Worm (Caenorhabditis elegans) whole organism, L3 larva: ENCODE results near the gene Y73B6BL.12.

Experiments used
- ZK546.5 ChIP-seq: sonication (generic microtip); optimal IDR thresholded peaks from 2 replicates; lab custom pipeline; 2017; ENCODE audit warnings: missing biosample characterization, missing genetic modification characterization
- aly-2 ChIP-seq: fragments of 150-350 bp; optimal IDR thresholded peaks from 2 replicates; lab custom pipeline; 2014; ENCODE audit warnings: missing biosample characterization, missing genetic modification characterization
- ama-1 ChIP-seq: fragments of 150-350 bp; optimal IDR thresholded peaks from 2 replicates; lab custom pipeline; 2018
- ceh-82 ChIP-seq: fragments of 150-350 bp; optimal IDR thresholded peaks from 2 replicates; lab custom pipeline; 2014; ENCODE audit warnings: missing biosample characterization, missing genetic modification characterization
- ceh-9 ChIP-seq: sonication (generic microtip); optimal IDR thresholded peaks from 2 replicates; lab custom pipeline; 2018; ENCODE audit warnings: missing biosample characterization, missing genetic modification characterization
- daf-12 ChIP-seq: fragments of 150-350 bp; optimal IDR thresholded peaks from 2 replicates; lab custom pipeline; 2014; ENCODE audit warnings: missing biosample characterization, missing genetic modification reagents, missing genetic modification characterization
- elt-1 ChIP-seq: fragments of 150-350 bp; optimal IDR thresholded peaks from 2 replicates; lab custom pipeline; 2014; ENCODE audit warnings: missing biosample characterization, missing genetic modification characterization
- mdl-1 ChIP-seq: fragments of 150-350 bp; optimal IDR thresholded peaks from 2 replicates; lab custom pipeline; 2014; ENCODE audit warnings: missing biosample characterization, missing genetic modification characterization
- nhr-28 ChIP-seq: fragments of 150-350 bp; optimal IDR thresholded peaks from 2 replicates; lab custom pipeline; 2014; ENCODE audit warnings: missing biosample characterization, missing genetic modification characterization
- nhr-43 ChIP-seq: sonication (generic microtip); optimal IDR thresholded peaks from 2 replicates; lab custom pipeline; 2016; ENCODE audit warnings: mild to moderate bottlenecking, missing genetic modification characterization, missing compliant biosample characterization; ENCODE audit not compliant: poor library complexity, severe bottlenecking
- nhr-76 ChIP-seq: fragments of 150-350 bp; sonication (generic microtip); optimal IDR thresholded peaks from 5 replicates; lab custom pipeline; 2014; ENCODE audit warnings: missing biosample characterization, missing genetic modification characterization
- skn-1 ChIP-seq: fragments of 150-350 bp; optimal IDR thresholded peaks from 2 replicates; lab custom pipeline; 2014; ENCODE audit warnings: missing biosample characterization, missing genetic modification characterization
- tbx-2 ChIP-seq: sonication (generic microtip); optimal IDR thresholded peaks from 2 replicates; lab custom pipeline; 2016; ENCODE audit warnings: mild to moderate bottlenecking, missing genetic modification characterization, missing compliant biosample characterization
- unc-39 ChIP-seq: sonication (generic microtip); optimal IDR thresholded peaks from 4 replicates; lab custom pipeline; 2017; ENCODE audit warnings: missing biosample characterization, missing genetic modification characterization

ce11 chrIV:6269346-6269745 lies 47.9 kb downstream of the Y73B6BL.12 start, which contains the start of gene srv-30:
- TF ChIP-seq aly-2 (no peak), elt-1 (tag; lab: Kevin White, UChicago) (no peak), mdl-1 (tag; lab: Kevin White, UChicago) (no peak), ama-1 (lab: Kevin White, UChicago) (no peak), unc-39 (tag; lab: Kevin White, UChicago) (no peak), nhr-76 (tag; lab: Kevin White, UChicago) (no peak), ceh-9 (tag; lab: Kevin White, UChicago) (no peak), ceh-82 (tag; lab: Kevin White, UChicago) (no peak), daf-12 (no peak), nhr-43 (tag; lab: Kevin White, UChicago) (no peak), ZK546.5 (tag; lab: Kevin White, UChicago) (no peak), skn-1 (tag; lab: Kevin White, UChicago) (no peak), nhr-28 (tag; lab: Kevin White, UChicago) (no peak), tbx-2 (tag; lab: Kevin White, UChicago) (no peak)
